Fruit fly (Drosophila melanogaster) whole organism, larva: ENCODE results near the gene cin.

Experiments used
- noc ChIP-seq: fragments of 200-800 bp; sonication (Bioruptor generic); optimal IDR thresholded peaks from 3 replicates; lab custom pipeline; 2019; ENCODE audit warnings: missing biosample characterization, mild to moderate bottlenecking, missing genetic modification characterization, moderate library complexity

cin gene

dm6 chrX:307384-307783 is 51.9 kb downstream of the cin start, which contains the start of gene CG12470:
TSS of gene CG12470 (plus strand) at chrX:307684.
- no peak for TF ChIP-seq noc (tag; lab: Kevin White, UChicago)
